Worm (Caenorhabditis elegans) whole organism, mixed stage, embryonic: ENCODE data around the gene R04A9.1.

Experiments used
- ceh-39 ChIP-seq: fragments of 150-350 bp; optimal IDR thresholded peaks from 2 replicates; lab custom pipeline; 2014; ENCODE audit warnings: missing biosample characterization, missing genetic modification characterization
- ceh-43 ChIP-seq: fragments of 200-800 bp; sonication (Bioruptor generic); optimal IDR thresholded peaks from 2 replicates; lab custom pipeline; 2018; ENCODE audit warnings: mild to moderate bottlenecking, missing genetic modification characterization, moderate library complexity, missing compliant biosample characterization
- cnd-1 ChIP-seq: fragments of 200-800 bp; sonication (Bioruptor generic); optimal IDR thresholded peaks from 2 replicates; lab custom pipeline; 2018; ENCODE audit warnings: mild to moderate bottlenecking, missing genetic modification characterization, missing compliant biosample characterization
- elt-1 ChIP-seq: sonication (generic microtip); optimal IDR thresholded peaks from 2 replicates; lab custom pipeline; 2017; ENCODE audit warnings: missing genetic modification characterization, mild to moderate bottlenecking, missing compliant biosample characterization, antibody characterized with exemption, moderate library complexity, borderline replicate concordance; ENCODE audit not compliant: insufficient read depth
- hlh-1 ChIP-seq: fragments of 150-350 bp; optimal IDR thresholded peaks from 2 replicates; lab custom pipeline; 2014; ENCODE audit warnings: missing biosample characterization, missing genetic modification reagents, missing genetic modification characterization
- mep-1 ChIP-seq: fragments of 150-350 bp; optimal IDR thresholded peaks from 2 replicates; lab custom pipeline; 2017; ENCODE audit warnings: missing biosample characterization, missing genetic modification reagents, missing genetic modification characterization, inconsistent platforms
- mls-2 ChIP-seq: sonication (generic microtip); optimal IDR thresholded peaks from 2 replicates; lab custom pipeline; 2016; ENCODE audit warnings: mild to moderate bottlenecking, missing genetic modification characterization, moderate library complexity, missing compliant biosample characterization
- nhr-2 ChIP-seq: fragments of 150-350 bp; optimal IDR thresholded peaks from 2 replicates; lab custom pipeline; 2014; ENCODE audit warnings: missing biosample characterization, missing genetic modification characterization
- nhr-237 ChIP-seq: fragments of 150-350 bp; optimal IDR thresholded peaks from 2 replicates; lab custom pipeline; 2014; ENCODE audit warnings: missing biosample characterization, missing genetic modification characterization
- sptf-1 ChIP-seq: sonication (generic microtip); optimal IDR thresholded peaks from 2 replicates; lab custom pipeline; 2017; ENCODE audit warnings: mild to moderate bottlenecking, missing genetic modification characterization, moderate library complexity, missing compliant biosample characterization
- unc-39 ChIP-seq: fragments of 150-350 bp; optimal IDR thresholded peaks from 2 replicates; lab custom pipeline; 2014; ENCODE audit warnings: missing biosample characterization, missing genetic modification characterization
- zip-8 ChIP-seq: fragments of 150-350 bp; optimal IDR thresholded peaks from 2 replicates; lab custom pipeline; 2014; ENCODE audit warnings: missing biosample characterization, missing genetic modification characterization
- ztf-11 ChIP-seq: fragments of 150-350 bp; optimal IDR thresholded peaks from 2 replicates; lab custom pipeline; 2014; ENCODE audit warnings: missing biosample characterization, missing genetic modification characterization

R04A9.1 gene

ce11 chrX:440420-440819 lies 35.7 kb downstream of the R04A9.1 start:
- TF ChIP-seq unc-39 (tag; lab: Kevin White, UChicago): no peak
- no peak for TF ChIP-seq mls-2
- TF ChIP-seq ceh-43 (GFP tag; lab: Kevin White, UChicago): no peak
- TF ChIP-seq zip-8: no peak
- no peak for TF ChIP-seq sptf-1 (tag; lab: Kevin White, UChicago)

ce11 chrX:449820-450219 lies 45.1 kb downstream of the R04A9.1 start, which contains the start of gene F52D1.2:
TSS of gene F52D1.2 (minus strand) at chrX:450212.
- no peak for TF ChIP-seq hlh-1
- no peak for TF ChIP-seq cnd-1
- TF ChIP-seq nhr-237 (tag; lab: Kevin White, UChicago): no peak
- TF ChIP-seq ceh-39: no peak
- no peak for TF ChIP-seq mep-1 (tag; lab: Kevin White, UChicago)
- TF ChIP-seq ztf-11 (tag; lab: Kevin White, UChicago): no peak
- TF ChIP-seq elt-1: no peak
- TF ChIP-seq nhr-2 (tag; lab: Kevin White, UChicago): no peak
